Fruit fly (Drosophila melanogaster) whole organism, embryonic: ENCODE measurements around the gene p38b.

Experiments
- CG1233 ChIP-seq: fragments of 200-800 bp; sonication (Bioruptor generic); optimal IDR thresholded peaks from 4 replicates; lab custom pipeline; 2018; ENCODE audit warnings: missing biosample characterization, mild to moderate bottlenecking, missing genetic modification characterization
- CG13123 ChIP-seq: fragments of 200-800 bp; sonication (Bioruptor generic); optimal IDR thresholded peaks from 2 replicates; lab custom pipeline; 2016; ENCODE audit warnings: missing biosample characterization, missing genetic modification characterization
- CG15479 ChIP-seq: fragments of 200-800 bp; sonication (Bioruptor generic); optimal IDR thresholded peaks from 3 replicates; lab custom pipeline; 2019; ENCODE audit warnings: missing biosample characterization, mild to moderate bottlenecking, missing genetic modification characterization, moderate library complexity
- CG17612 ChIP-seq: fragments of 200-800 bp; sonication (Bioruptor generic); IDR thresholded peaks from 2 replicates; pipeline ENCODE4 v1.3.6; 2022; ENCODE audit warnings: missing biosample characterization, missing genetic modification characterization
- CG17829 ChIP-seq: fragments of 200-800 bp; optimal IDR thresholded peaks from 2 replicates; lab custom pipeline; 2019; ENCODE audit warnings: missing biosample characterization, mild to moderate bottlenecking, missing genetic modification characterization, moderate library complexity
- CG1792 ChIP-seq: fragments of 200-800 bp; sonication (Bioruptor generic); optimal IDR thresholded peaks from 2 replicates; lab custom pipeline; 2016; ENCODE audit warnings: missing biosample characterization, missing genetic modification characterization
- CG32772 ChIP-seq: fragments of 200-800 bp; sonication (Bioruptor generic); IDR thresholded peaks from 2 replicates; pipeline ENCODE4 v1.3.6; 2022; ENCODE audit warnings: missing biosample characterization, missing genetic modification characterization
- CG34224 ChIP-seq: fragments of 200-800 bp; sonication (Bioruptor generic); IDR thresholded peaks from 3 replicates; pipeline ENCODE4 v1.3.6; 2022; ENCODE audit warnings: missing biosample characterization, missing genetic modification characterization; ENCODE audit not compliant: partially characterized antibody
- CG34376 ChIP-seq: fragments of 200-800 bp; sonication (Bioruptor generic); optimal IDR thresholded peaks from 2 replicates; lab custom pipeline; 2018; ENCODE audit warnings: missing biosample characterization, mild to moderate bottlenecking, missing genetic modification characterization
- CG42726 ChIP-seq: fragments of 200-800 bp; sonication (Bioruptor generic); IDR thresholded peaks from 2 replicates; pipeline ENCODE4 v1.3.6; 2022; ENCODE audit warnings: missing biosample characterization, missing genetic modification characterization; ENCODE audit not compliant: partially characterized antibody
- CG4404 ChIP-seq: fragments of 200-800 bp; sonication (Bioruptor generic); IDR thresholded peaks from 2 replicates; pipeline ENCODE4 v1.3.6; 2022; ENCODE audit warnings: missing biosample characterization, missing genetic modification characterization
- CG7556 ChIP-seq: fragments of 200-800 bp; sonication (Bioruptor generic); optimal IDR thresholded peaks from 2 replicates; lab custom pipeline; 2017; ENCODE audit warnings: missing biosample characterization, mild to moderate bottlenecking, missing genetic modification characterization
- CG8765 ChIP-seq: fragments of 200-800 bp; sonication (Bioruptor generic); IDR thresholded peaks from 2 replicates; pipeline ENCODE4 v1.3.6; 2022; ENCODE audit warnings: missing biosample characterization, missing genetic modification characterization
- CG9817 ChIP-seq: fragments of 200-800 bp; sonication (Bioruptor generic); optimal IDR thresholded peaks from 2 replicates; lab custom pipeline; 2018; ENCODE audit warnings: missing biosample characterization, mild to moderate bottlenecking, missing genetic modification characterization, moderate library complexity
- CTCF ChIP-seq: fragments of 200-800 bp; sonication (Bioruptor generic); optimal IDR thresholded peaks from 2 replicates; lab custom pipeline; 2017; ENCODE audit warnings: missing biosample characterization, mild to moderate bottlenecking, missing genetic modification characterization, moderate library complexity
- CoRest ChIP-seq: fragments of 200-800 bp; sonication (Bioruptor generic); optimal IDR thresholded peaks from 3 replicates; lab custom pipeline; 2018; ENCODE audit warnings: missing biosample characterization, mild to moderate bottlenecking, missing genetic modification characterization, moderate library complexity
- Doc3 ChIP-seq: fragments of 200-800 bp; sonication (Bioruptor generic); IDR thresholded peaks from 3 replicates; pipeline ENCODE4 v1.3.6; 2022; ENCODE audit warnings: missing biosample characterization, missing genetic modification characterization; ENCODE audit not compliant: partially characterized antibody
- Elba2 ChIP-seq: fragments of 200-800 bp; sonication (Bioruptor generic); optimal IDR thresholded peaks from 3 replicates; lab custom pipeline; 2016; ENCODE audit warnings: missing biosample characterization, missing genetic modification characterization
- HHEX ChIP-seq: fragments of 200-800 bp; sonication (Bioruptor generic); optimal IDR thresholded peaks from 3 replicates; lab custom pipeline; 2017; ENCODE audit warnings: missing biosample characterization, mild to moderate bottlenecking, missing genetic modification characterization, missing genetic modification reagents
- HLH4C ChIP-seq: fragments of 200-800 bp; sonication (Bioruptor generic); IDR thresholded peaks from 3 replicates; pipeline ENCODE4 v1.3.6; 2022; ENCODE audit warnings: missing biosample characterization, missing genetic modification characterization; ENCODE audit not compliant: partially characterized antibody
- Hey ChIP-seq: fragments of 200-800 bp; sonication (Bioruptor generic); optimal IDR thresholded peaks from 3 replicates; lab custom pipeline; 2018; ENCODE audit warnings: missing biosample characterization, mild to moderate bottlenecking, missing genetic modification characterization
- Hmx ChIP-seq: fragments of 200-800 bp; sonication (Bioruptor generic); optimal IDR thresholded peaks from 2 replicates; lab custom pipeline; 2016; ENCODE audit warnings: missing biosample characterization, missing genetic modification characterization
- Hr51 ChIP-seq, 2 experiments: fragments of 200-800 bp; sonication (Bioruptor generic); optimal IDR thresholded peaks; 2 replicates in 1 of 2; 3 replicates in 1 of 2; lab custom pipeline; 2016 to 2018; ENCODE audit warnings: missing biosample characterization in 2 of 2, missing genetic modification characterization in 2 of 2, mild to moderate bottlenecking in 1 of 2, moderate library complexity in 1 of 2
- PHDP ChIP-seq: fragments of 200-800 bp; sonication (Bioruptor generic); optimal IDR thresholded peaks from 3 replicates; lab custom pipeline; 2018; ENCODE audit warnings: missing biosample characterization, mild to moderate bottlenecking, missing genetic modification characterization, moderate library complexity
- Rfx ChIP-seq: fragments of 200-800 bp; sonication (Bioruptor generic); IDR thresholded peaks from 2 replicates; pipeline ENCODE4 v1.3.6; 2022; ENCODE audit warnings: missing biosample characterization, missing genetic modification characterization
- Rx ChIP-seq: fragments of 200-800 bp; sonication (Bioruptor generic); IDR thresholded peaks from 2 replicates; pipeline ENCODE4 v1.3.6; 2022; ENCODE audit warnings: missing biosample characterization, missing genetic modification characterization
- Spps ChIP-seq: fragments of 200-800 bp; sonication (Bioruptor generic); optimal IDR thresholded peaks from 2 replicates; lab custom pipeline; 2018; ENCODE audit warnings: missing biosample characterization, mild to moderate bottlenecking, missing genetic modification characterization
- ash1 ChIP-seq: fragments of 200-800 bp; sonication (Bioruptor generic); optimal IDR thresholded peaks from 2 replicates; lab custom pipeline; 2018; ENCODE audit warnings: missing biosample characterization, mild to moderate bottlenecking, missing genetic modification characterization
- bsh ChIP-seq, 2 experiments: fragments of 200-800 bp; sonication (Bioruptor generic); optimal IDR thresholded peaks; 2 replicates each; lab custom pipeline; 2017 to 2018; ENCODE audit warnings: mild to moderate bottlenecking in 2 of 2, missing biosample characterization in 2 of 2, missing genetic modification characterization in 2 of 2, moderate library complexity in 1 of 2
- chif ChIP-seq, 2 experiments: fragments of 200-800 bp; sonication (Bioruptor generic); optimal IDR thresholded peaks; 3 replicates each; lab custom pipeline; 2016; ENCODE audit warnings: missing biosample characterization in 2 of 2, missing genetic modification characterization in 2 of 2
- crp ChIP-seq, 2 experiments: fragments of 200-800 bp; sonication (Bioruptor generic); optimal IDR thresholded peaks; 2 replicates in 1 of 2; 3 replicates in 1 of 2; lab custom pipeline; 2017; ENCODE audit warnings: missing biosample characterization in 2 of 2, missing genetic modification characterization in 2 of 2, mild to moderate bottlenecking in 1 of 2, moderate library complexity in 1 of 2
- dan ChIP-seq: fragments of 200-800 bp; sonication (Bioruptor generic); IDR thresholded peaks from 2 replicates; pipeline ENCODE4 v1.3.6; 2022; ENCODE audit warnings: missing biosample characterization, missing genetic modification characterization
- dimm ChIP-seq: fragments of 200-800 bp; sonication (Bioruptor generic); IDR thresholded peaks from 2 replicates; pipeline ENCODE4 v1.3.6; 2022; ENCODE audit warnings: missing biosample characterization, missing genetic modification characterization
- dmrt99B ChIP-seq: fragments of 200-800 bp; sonication (Bioruptor generic); optimal IDR thresholded peaks from 2 replicates; lab custom pipeline; 2018; ENCODE audit warnings: missing biosample characterization, mild to moderate bottlenecking, missing genetic modification characterization, moderate library complexity
- ems ChIP-seq: fragments of 200-800 bp; sonication (Bioruptor generic); optimal IDR thresholded peaks from 3 replicates; lab custom pipeline; 2016; ENCODE audit warnings: missing biosample characterization, missing genetic modification characterization
- exex ChIP-seq: fragments of 200-800 bp; sonication (Bioruptor generic); optimal IDR thresholded peaks from 4 replicates; lab custom pipeline; 2018; ENCODE audit warnings: missing biosample characterization, mild to moderate bottlenecking, missing genetic modification characterization, moderate library complexity
- fd3F ChIP-seq: fragments of 200-800 bp; sonication (Bioruptor generic); optimal IDR thresholded peaks from 2 replicates; lab custom pipeline; 2018; ENCODE audit warnings: missing biosample characterization, mild to moderate bottlenecking, missing genetic modification characterization, moderate library complexity
- gro ChIP-seq: fragments of 200-800 bp; sonication (Bioruptor generic); optimal IDR thresholded peaks from 2 replicates; lab custom pipeline; 2016; ENCODE audit warnings: missing biosample characterization, missing genetic modification characterization
- ken ChIP-seq: fragments of 200-800 bp; sonication (Bioruptor generic); IDR thresholded peaks from 3 replicates; pipeline ENCODE4 v1.3.6; 2022; ENCODE audit warnings: missing biosample characterization, missing genetic modification characterization
- lola ChIP-seq, 3 experiments: fragments of >200 bp in 2 of 3; fragments of 200-800 bp in 1 of 3; sonication (Bioruptor generic) in 1 of 3; optimal IDR thresholded peaks; 2 replicates each; lab custom pipeline; 2017 to 2019; ENCODE audit warnings: missing biosample characterization in 3 of 3, missing genetic modification characterization in 3 of 3, mild to moderate bottlenecking in 1 of 3, moderate library complexity in 1 of 3
- phol ChIP-seq: fragments of 200-800 bp; sonication (Bioruptor generic); optimal IDR thresholded peaks from 3 replicates; lab custom pipeline; 2018; ENCODE audit warnings: missing biosample characterization, mild to moderate bottlenecking, missing genetic modification characterization, moderate library complexity
- pzg ChIP-seq: fragments of 200-800 bp; sonication (Bioruptor generic); optimal IDR thresholded peaks from 3 replicates; lab custom pipeline; 2018; ENCODE audit warnings: missing biosample characterization, mild to moderate bottlenecking, missing genetic modification characterization, moderate library complexity
- ranshi ChIP-seq: fragments of 200-800 bp; sonication (Bioruptor generic); IDR thresholded peaks from 2 replicates; pipeline ENCODE4 v1.3.6; 2022; ENCODE audit warnings: missing biosample characterization, missing genetic modification characterization
- stwl ChIP-seq: fragments of 200-800 bp; sonication (Bioruptor generic); optimal IDR thresholded peaks from 3 replicates; lab custom pipeline; 2018; ENCODE audit warnings: missing biosample characterization, mild to moderate bottlenecking, missing genetic modification characterization, moderate library complexity
- tin ChIP-seq: fragments of 200-800 bp; sonication (Bioruptor generic); optimal IDR thresholded peaks from 3 replicates; lab custom pipeline; 2016; ENCODE audit warnings: missing biosample characterization, missing genetic modification characterization
- vnd ChIP-seq: fragments of 200-800 bp; sonication (Bioruptor generic); IDR thresholded peaks from 3 replicates; pipeline ENCODE4 v1.3.6; 2022; ENCODE audit warnings: missing biosample characterization, missing genetic modification characterization; ENCODE audit not compliant: partially characterized antibody
- zfh2 ChIP-seq: fragments of 200-800 bp; sonication (Bioruptor generic); optimal IDR thresholded peaks from 2 replicates; lab custom pipeline; 2016; ENCODE audit warnings: missing biosample characterization, missing genetic modification characterization

Gene p38b

dm6 chr2L:13780109-13780947 is at the start of gene p38b, which contains the start of gene CG9008 (continued):
- TF ChIP-seq CG7556 (GFP tag; lab: Kevin White, UChicago): peak; percentile 95
- peak; percentile 76 for TF ChIP-seq tin (GFP tag; lab: Kevin White, UChicago)
- peak; percentile 80 for TF ChIP-seq HHEX (GFP tag; lab: Kevin White, UChicago)
- peak; percentile 89 for TF ChIP-seq dmrt99B
- peak; percentile 69 for TF ChIP-seq pzg (GFP tag; lab: Kevin White, UChicago)
- TF ChIP-seq dan (GFP tag; lab: Robert Waterston, UW): no peak
- TF ChIP-seq CG9817 (tag; lab: Kevin White, UChicago): peak; percentile 71
- no peak for TF ChIP-seq CG8765 (GFP tag; lab: Robert Waterston, UW)
- no peak for TF ChIP-seq ash1 (GFP tag; lab: Kevin White, UChicago)
- TF ChIP-seq fd3F (GFP tag; lab: Kevin White, UChicago): peak; percentile 79
- TF ChIP-seq CG13123: peak; percentile 2
- peak; percentile 53; the same call in 1 of the 2 replicates for TF ChIP-seq CG32772 (GFP tag; lab: Robert Waterston, UW)
- TF ChIP-seq Rfx (GFP tag; lab: Robert Waterston, UW): peak; percentile 68
- no peak for TF ChIP-seq Rx (GFP tag; lab: Robert Waterston, UW)
- TF ChIP-seq Spps (tag; lab: Kevin White, UChicago): peak; percentile 50
- TF ChIP-seq bsh (GFP tag; optimal IDR thresholded peaks at IDR 0.05; lab: Kevin White, UChicago): peak; percentile 54 to 75
- 0 out of 3 replicates have a peak, but pooled peaks have one; percentile 26 for TF ChIP-seq Doc3
- peak; percentile 5 for TF ChIP-seq Hey (tag; lab: Kevin White, UChicago)
- 0 out of 3 replicates have a peak, but pooled peaks have one; percentile 10 for TF ChIP-seq ken (GFP tag; lab: Robert Waterston, UW)
- no peak for TF ChIP-seq CG1792 (GFP tag; lab: Kevin White, UChicago)
- TF ChIP-seq chif (GFP tag; optimal IDR thresholded peaks at IDR 0.05; lab: Kevin White, UChicago): no peak
- peak; percentile 85 for TF ChIP-seq PHDP (tag; lab: Kevin White, UChicago)
- TF ChIP-seq CoRest (tag; lab: Kevin White, UChicago): peak; percentile 95
- peak; percentile 88 for TF ChIP-seq CG17829
- no peak for TF ChIP-seq ems
- TF ChIP-seq zfh2 (GFP tag; lab: Kevin White, UChicago): peak; percentile 41
- 0 out of 2 replicates have a peak, but pooled peaks have one; percentile 50 for TF ChIP-seq CG42726 (GFP tag; lab: Robert Waterston, UW)
- TF ChIP-seq ranshi (GFP tag; lab: Robert Waterston, UW): no peak; the same call in 1 of the 2 replicates
- no peak for TF ChIP-seq CTCF (GFP tag; lab: Kevin White, UChicago)
- peak; percentile 58; the same call in 2 of the 3 replicates for TF ChIP-seq CG34224 (GFP tag; lab: Robert Waterston, UW)
- TF ChIP-seq lola (GFP tag; optimal IDR thresholded peaks at IDR 0.05; lab: Kevin White, UChicago): peak in 1 of 3 experiments; percentile 83
- TF ChIP-seq Hr51 (GFP tag; optimal IDR thresholded peaks at IDR 0.05; lab: Kevin White, UChicago): peak; percentile 26 to 91
- peak; percentile 60 to 93 for TF ChIP-seq crp (GFP tag; optimal IDR thresholded peaks at IDR 0.05; lab: Kevin White, UChicago)
- TF ChIP-seq phol: peak; percentile 88
- no peak for TF ChIP-seq dimm (GFP tag; lab: Robert Waterston, UW)
- no peak for TF ChIP-seq gro (GFP tag; lab: Kevin White, UChicago)
- no peak for TF ChIP-seq CG15479 (GFP tag; lab: Kevin White, UChicago)
- TF ChIP-seq CG34376 (GFP tag; lab: Kevin White, UChicago): peak; percentile 41
- peak; percentile 40 for TF ChIP-seq exex (tag; lab: Kevin White, UChicago)
- TF ChIP-seq CG17612 (GFP tag; lab: Robert Waterston, UW): no peak
- peak; percentile 33 for TF ChIP-seq Elba2 (GFP tag; lab: Kevin White, UChicago)
- TF ChIP-seq CG1233 (GFP tag; lab: Kevin White, UChicago): peak; percentile 80
- peak; percentile 58 for TF ChIP-seq stwl (tag; lab: Kevin White, UChicago)
- TF ChIP-seq CG4404 (GFP tag; lab: Robert Waterston, UW): no peak
- TF ChIP-seq HLH4C (GFP tag; lab: Robert Waterston, UW): peak; percentile 60
- no peak for TF ChIP-seq vnd (GFP tag; lab: Robert Waterston, UW)
- TF ChIP-seq Hmx (GFP tag; lab: Kevin White, UChicago): no peak
